Worm (Caenorhabditis elegans) whole organism, L3 larva: Measurements from ENCODE around the gene cutl-24.

Experiments used
- ZK546.5 ChIP-seq: sonication (generic microtip); optimal IDR thresholded peaks from 2 replicates; lab custom pipeline; 2017; ENCODE audit warnings: missing biosample characterization, missing genetic modification characterization
- elt-3 ChIP-seq, 3 experiments: fragments of 150-350 bp in 1 of 3; sonication (generic microtip) in 2 of 3; optimal IDR thresholded peaks; 2 replicates in 2 of 3; 4 replicates in 1 of 3; lab custom pipeline; 2014 to 2017; ENCODE audit warnings: missing biosample characterization in 3 of 3, missing genetic modification characterization in 3 of 3
- nhr-76 ChIP-seq: fragments of 150-350 bp; sonication (generic microtip); optimal IDR thresholded peaks from 5 replicates; lab custom pipeline; 2014; ENCODE audit warnings: missing biosample characterization, missing genetic modification characterization
- ztf-11 ChIP-seq: fragments of 150-350 bp; optimal IDR thresholded peaks from 2 replicates; lab custom pipeline; 2014; ENCODE audit warnings: missing biosample characterization, missing genetic modification characterization

DNA sequence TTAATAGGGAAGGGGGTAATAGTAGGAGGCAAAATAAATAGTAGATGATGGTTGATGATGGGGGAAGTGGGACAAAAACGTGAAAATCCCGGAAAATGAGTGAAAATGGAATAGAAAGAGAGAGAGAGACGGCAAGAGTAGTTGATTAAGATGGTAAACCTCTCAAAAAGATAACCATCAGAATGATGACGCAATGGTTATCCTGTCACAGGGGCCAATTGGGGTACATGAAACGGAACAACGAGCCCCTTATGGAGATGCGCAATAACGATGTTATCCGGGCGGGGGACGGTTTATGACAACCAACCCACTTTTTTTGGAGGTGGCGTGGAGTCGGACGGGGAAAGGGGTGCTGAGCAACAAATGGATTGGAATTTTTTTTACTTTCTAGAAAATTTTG, 15.1 kb upstream of the cutl-24 start:
- TF ChIP-seq ZK546.5 (tag; lab: Kevin White, UChicago) (no peak), elt-3 (tag; optimal IDR thresholded peaks at IDR 0.05; lab: Kevin White, UChicago) (no peak), ztf-11 (tag; lab: Kevin White, UChicago) (no peak), nhr-76 (no peak)
